Fruit fly (Drosophila melanogaster) ovary, adult (tissue): ENCODE measurements around the gene baf.
A peak's percentile ranks its signal among the peaks of the same experiment; 100 is the strongest.

Experiments used
- CG17801 ChIP-seq: fragments of 200-800 bp; optimal IDR thresholded peaks from 2 replicates; lab custom pipeline; 2019; ENCODE audit warnings: missing biosample characterization, mild to moderate bottlenecking, missing genetic modification characterization, moderate library complexity; ENCODE audit not compliant: partially characterized antibody

The baf gene

DNA sequence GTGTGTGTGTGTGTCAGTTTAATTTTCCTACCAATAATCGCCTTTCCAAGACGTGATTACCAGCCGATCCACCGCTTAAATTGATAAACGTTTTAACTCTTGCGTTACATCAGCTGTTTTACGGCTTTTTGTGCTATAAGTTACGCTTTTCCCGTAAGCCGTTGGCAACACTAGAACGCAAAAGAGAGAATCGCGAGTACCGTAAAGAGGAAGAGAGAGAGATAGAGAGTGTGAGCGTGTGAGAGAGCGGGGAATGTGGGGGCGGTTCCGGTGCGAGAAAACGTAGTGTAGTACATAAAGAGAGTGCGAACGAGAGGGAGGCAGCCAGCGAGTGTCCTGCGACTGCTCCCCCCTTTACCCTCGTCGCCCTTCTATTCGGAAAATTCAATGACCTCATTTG, 2.3 kb downstream of the baf start:
- peak; percentile 42 for TF ChIP-seq CG17801

dm6 chr2L:8033756-8034155, 4.5 kb downstream of the baf start:
- no peak for TF ChIP-seq CG17801

DNA sequence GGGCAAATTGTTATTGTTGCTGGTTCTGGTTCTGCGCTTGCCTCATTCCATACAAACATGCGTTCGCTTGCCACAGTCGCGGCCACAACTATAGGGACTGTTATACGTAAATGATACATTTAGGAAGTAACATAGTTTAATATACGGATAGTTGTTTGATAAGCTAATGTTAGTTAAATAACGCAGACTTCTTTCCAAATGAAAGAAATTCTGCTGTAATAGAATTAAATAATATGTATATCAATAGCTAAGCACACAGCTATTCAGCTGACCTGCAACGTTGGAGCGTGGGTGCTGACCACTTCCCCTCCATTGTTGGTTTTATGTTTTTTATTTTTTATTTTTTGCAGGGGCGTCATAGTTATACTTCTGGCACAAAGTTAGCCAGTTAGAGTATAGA, 5.5 kb downstream of the baf start:
- peak; percentile 26 for TF ChIP-seq CG17801

dm6 chr2L:8039688-8040087, 10.4 kb downstream of the baf start, which contains the start of gene CG7367:
CG7367 (minus strand) TSS chr2L:8039788.
- no peak for TF ChIP-seq CG17801

- no peak for TF ChIP-seq CG17801
Observed at dm6 chr2L:8040872-8041271, 11.6 kb downstream of the baf start, which contains the start of gene CCDC53. CCDC53 (plus strand) TSS chr2L:8041106.

dm6 chr2L:8042645-8043281, 13.5 kb downstream of the baf start, which contains the start of gene RpL36A:
RpL36A (minus strand) TSS chr2L:8042909.
- TF ChIP-seq CG17801: peak; percentile 65

dm6 chr2L:8043282-8043668, 14.0 kb downstream of the baf start, which contains the start of gene Megf8:
Megf8 (plus strand) TSS chr2L:8043471.
- TF ChIP-seq CG17801: peak; percentile 7

dm6 chr2L:8071112-8071976, 42.1 kb downstream of the baf start, which contains the start of gene poe:
poe (minus strand) TSS chr2L:8071624.
- peak; percentile 65 for TF ChIP-seq CG17801

- no peak for TF ChIP-seq CG17801
Observed at dm6 chr2L:8072692-8073091, 43.4 kb downstream of the baf start, which contains the start of the genes MED20 and Trf. MED20 (minus strand) TSS chr2L:8072848. Trf (plus strand) TSS chr2L:8072895.
